Worm (Caenorhabditis elegans) whole organism, L1 larva: ENCODE measurements around the gene fipr-7.

Source experiments
- C16A3.4 ChIP-seq: fragments of 150-350 bp; optimal IDR thresholded peaks from 2 replicates; lab custom pipeline; 2014; ENCODE audit warnings: missing biosample characterization, missing genetic modification characterization
- aha-1 ChIP-seq: fragments of 150-350 bp; optimal IDR thresholded peaks from 2 replicates; lab custom pipeline; 2014; ENCODE audit warnings: missing biosample characterization, missing genetic modification characterization
- aly-2 ChIP-seq: fragments of 150-350 bp; optimal IDR thresholded peaks from 2 replicates; lab custom pipeline; 2014; ENCODE audit warnings: missing biosample characterization, missing genetic modification characterization
- blmp-1 ChIP-seq: fragments of 150-350 bp; optimal IDR thresholded peaks from 2 replicates; lab custom pipeline; 2014; ENCODE audit warnings: missing biosample characterization, missing genetic modification characterization
- ceh-82 ChIP-seq, 3 experiments: fragments of 150-350 bp in 1 of 3; sonication (generic microtip) in 2 of 3; optimal IDR thresholded peaks; 2 replicates each; lab custom pipeline; 2014 to 2017; ENCODE audit warnings: missing biosample characterization in 3 of 3, missing genetic modification characterization in 3 of 3
- ceh-88 ChIP-seq: fragments of 200-800 bp; sonication (Bioruptor generic); IDR thresholded peaks from 2 replicates; pipeline ENCODE4 v1.3.6; 2022; ENCODE audit warnings: missing genetic modification characterization, missing compliant biosample characterization
- ceh-90 ChIP-seq: sonication (generic microtip); optimal IDR thresholded peaks from 2 replicates; lab custom pipeline; 2016; ENCODE audit warnings: missing genetic modification characterization, missing compliant biosample characterization
- ces-1 ChIP-seq: fragments of 150-350 bp; optimal IDR thresholded peaks from 2 replicates; lab custom pipeline; 2014; ENCODE audit warnings: missing biosample characterization, missing genetic modification reagents, missing genetic modification characterization
- dsc-1 ChIP-seq: sonication (generic microtip); optimal IDR thresholded peaks from 2 replicates; lab custom pipeline; 2016; ENCODE audit warnings: mild to moderate bottlenecking, missing genetic modification characterization, missing compliant biosample characterization
- efl-3 ChIP-seq: fragments of 200-800 bp; sonication (Bioruptor generic); optimal IDR thresholded peaks from 2 replicates; lab custom pipeline; 2018; ENCODE audit warnings: mild to moderate bottlenecking, missing genetic modification characterization, missing compliant biosample characterization
- egl-13 ChIP-seq: sonication (generic microtip); optimal IDR thresholded peaks from 2 replicates; lab custom pipeline; 2016; ENCODE audit warnings: missing genotype, missing genetic modification reagents, missing genetic modification characterization, missing compliant biosample characterization
- egl-27 ChIP-seq, 2 experiments: fragments of 150-350 bp in 1 of 2; sonication (generic microtip); optimal IDR thresholded peaks; 3 replicates each; lab custom pipeline; 2017 to 2018; ENCODE audit warnings: missing biosample characterization in 2 of 2, missing genetic modification characterization in 2 of 2, missing genetic modification reagents in 2 of 2
- ets-5 ChIP-seq: fragments of 200-800 bp; sonication (Bioruptor generic); IDR thresholded peaks from 2 replicates; pipeline ENCODE4 v1.3.6; 2022; ENCODE audit warnings: missing genetic modification characterization, missing compliant biosample characterization
- fkh-10 ChIP-seq: sonication (generic microtip); optimal IDR thresholded peaks from 2 replicates; lab custom pipeline; 2017; ENCODE audit warnings: missing biosample characterization, missing genetic modification reagents, missing genetic modification characterization
- fkh-4 ChIP-seq: sonication (generic microtip); optimal IDR thresholded peaks from 2 replicates; lab custom pipeline; 2016; ENCODE audit warnings: missing compliant biosample characterization, missing genetic modification characterization, borderline replicate concordance
- fkh-8 ChIP-seq: sonication (generic microtip); optimal IDR thresholded peaks from 2 replicates; lab custom pipeline; 2016; ENCODE audit warnings: mild to moderate bottlenecking, missing genetic modification characterization, missing compliant biosample characterization
- hlh-4 ChIP-seq: sonication (generic microtip); optimal IDR thresholded peaks from 2 replicates; lab custom pipeline; 2016; ENCODE audit warnings: mild to moderate bottlenecking, missing genetic modification characterization, missing compliant biosample characterization
- irx-1 ChIP-seq: sonication (generic microtip); optimal IDR thresholded peaks from 2 replicates; lab custom pipeline; 2016; ENCODE audit warnings: missing genetic modification characterization, missing compliant biosample characterization
- jun-1 ChIP-seq: fragments of 150-350 bp; optimal IDR thresholded peaks from 2 replicates; lab custom pipeline; 2014; ENCODE audit warnings: missing biosample characterization, missing genetic modification reagents, missing genetic modification characterization
- lin-15B ChIP-seq: fragments of 150-350 bp; sonication (generic microtip); optimal IDR thresholded peaks from 3 replicates; lab custom pipeline; 2014; ENCODE audit warnings: missing biosample characterization, missing genetic modification characterization
- lir-3 ChIP-seq: sonication (generic microtip); optimal IDR thresholded peaks from 2 replicates; lab custom pipeline; 2016; ENCODE audit warnings: mild to moderate bottlenecking, missing genetic modification characterization, moderate library complexity, missing compliant biosample characterization; ENCODE audit not compliant: poor library complexity
- mdl-1 ChIP-seq, 2 experiments: fragments of 150-350 bp; optimal IDR thresholded peaks; 2 replicates each; lab custom pipeline; 2014 to 2017; ENCODE audit warnings: missing biosample characterization in 2 of 2, missing genetic modification characterization in 2 of 2, inconsistent platforms in 1 of 2
- mep-1 ChIP-seq: fragments of 150-350 bp; optimal IDR thresholded peaks from 2 replicates; lab custom pipeline; 2014; ENCODE audit warnings: missing biosample characterization, missing genetic modification characterization
- nhr-11 ChIP-seq: fragments of 150-350 bp; optimal IDR thresholded peaks from 2 replicates; lab custom pipeline; 2014; ENCODE audit warnings: missing biosample characterization, missing genetic modification characterization
- nhr-12 ChIP-seq: sonication (generic microtip); optimal IDR thresholded peaks from 2 replicates; lab custom pipeline; 2017; ENCODE audit warnings: missing biosample characterization, missing genetic modification characterization
- nhr-237 ChIP-seq: fragments of 150-350 bp; optimal IDR thresholded peaks from 2 replicates; lab custom pipeline; 2014; ENCODE audit warnings: missing biosample characterization, missing genetic modification characterization
- nhr-28 ChIP-seq: fragments of 150-350 bp; optimal IDR thresholded peaks from 2 replicates; lab custom pipeline; 2014; ENCODE audit warnings: missing biosample characterization, missing genetic modification characterization
- nhr-47 ChIP-seq: sonication (generic microtip); optimal IDR thresholded peaks from 2 replicates; lab custom pipeline; 2016; ENCODE audit warnings: mild to moderate bottlenecking, missing genetic modification characterization, moderate library complexity, missing compliant biosample characterization
- nhr-71 ChIP-seq: sonication (generic microtip); optimal IDR thresholded peaks from 2 replicates; lab custom pipeline; 2016; ENCODE audit warnings: mild to moderate bottlenecking, missing genetic modification characterization, moderate library complexity, missing compliant biosample characterization
- nhr-84 ChIP-seq: sonication (generic microtip); optimal IDR thresholded peaks from 2 replicates; lab custom pipeline; 2017; ENCODE audit warnings: missing biosample characterization, missing genetic modification characterization
- nhr-85 ChIP-seq: sonication (generic microtip); peaks from one replicate; lab custom pipeline; 2016; ENCODE audit warnings: missing genetic modification characterization, inconsistent platforms, missing compliant biosample characterization
- pax-3 ChIP-seq: fragments of 200-800 bp; sonication (Bioruptor generic); optimal IDR thresholded peaks from 2 replicates; lab custom pipeline; 2018; ENCODE audit warnings: mild to moderate bottlenecking, missing genetic modification characterization, moderate library complexity, missing compliant biosample characterization
- rnt-1 ChIP-seq: sonication (generic microtip); optimal IDR thresholded peaks from 2 replicates; lab custom pipeline; 2016; ENCODE audit warnings: mild to moderate bottlenecking, missing genetic modification characterization, moderate library complexity, missing compliant biosample characterization
- sox-4 ChIP-seq: sonication (generic microtip); optimal IDR thresholded peaks from 2 replicates; lab custom pipeline; 2016; ENCODE audit warnings: missing genetic modification characterization, missing compliant biosample characterization
- unc-130 ChIP-seq: fragments of 150-350 bp; optimal IDR thresholded peaks from 2 replicates; lab custom pipeline; 2017; ENCODE audit warnings: missing biosample characterization, missing genetic modification characterization, inconsistent platforms
- unc-30 ChIP-seq: sonication (generic microtip); optimal IDR thresholded peaks from 2 replicates; lab custom pipeline; 2017; ENCODE audit warnings: missing biosample characterization, missing genetic modification characterization
- unc-86 ChIP-seq: sonication (generic microtip); optimal IDR thresholded peaks from 2 replicates; lab custom pipeline; 2016; ENCODE audit warnings: missing genetic modification characterization, missing compliant biosample characterization
- unc-98 ChIP-seq: fragments of 200-800 bp; sonication (Bioruptor generic); IDR thresholded peaks from 2 replicates; pipeline ENCODE4 v1.3.6; 2022; ENCODE audit warnings: missing genetic modification characterization, missing compliant biosample characterization
- xbp-1 ChIP-seq: sonication (generic microtip); optimal IDR thresholded peaks from 2 replicates; lab custom pipeline; 2016; ENCODE audit warnings: missing genetic modification characterization, missing compliant biosample characterization
- zip-4 ChIP-seq: fragments of 200-800 bp; sonication (Bioruptor generic); optimal IDR thresholded peaks from 2 replicates; lab custom pipeline; 2018; ENCODE audit warnings: mild to moderate bottlenecking, missing genetic modification characterization, moderate library complexity, missing compliant biosample characterization
- ztf-11 ChIP-seq, 2 experiments: sonication (generic microtip); optimal IDR thresholded peaks; 2 replicates each; lab custom pipeline; 2016 to 2017; ENCODE audit warnings: missing genetic modification characterization in 2 of 2, missing biosample characterization in 1 of 2, missing compliant biosample characterization in 1 of 2
- ztf-4 ChIP-seq: fragments of 150-350 bp; optimal IDR thresholded peaks from 2 replicates; lab custom pipeline; 2014; ENCODE audit warnings: missing biosample characterization, missing genetic modification characterization

The fipr-7 gene

DNA sequence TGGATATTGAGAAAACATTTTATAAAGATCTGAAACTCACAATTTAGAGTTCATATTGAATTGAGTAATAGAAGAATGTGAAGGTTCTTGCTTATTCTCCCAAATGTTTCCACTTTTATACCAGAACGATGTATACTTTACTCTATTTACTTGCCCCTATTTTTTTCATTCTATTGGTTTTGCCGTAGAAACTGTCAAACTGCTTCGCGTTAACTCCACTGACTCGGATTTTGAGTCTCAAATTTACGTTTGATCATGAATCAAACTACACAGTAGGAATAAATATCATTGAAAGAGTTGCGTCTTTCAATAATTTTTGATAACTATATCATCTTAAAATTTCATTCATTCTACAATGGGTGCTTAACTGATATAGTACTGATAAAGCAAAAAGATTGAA lies 10.2 kb downstream of the fipr-7 start, which contains the start of gene fipr-8:
TSS of gene fipr-8 (minus strand) at position 101 of the 400 bp plus-strand sequence.
- TF ChIP-seq fkh-4 (tag; lab: Kevin White, UChicago): no peak
- no peak for TF ChIP-seq lir-3 (tag; lab: Kevin White, UChicago)
- TF ChIP-seq sox-4 (tag; lab: Kevin White, UChicago): no peak

DNA sequence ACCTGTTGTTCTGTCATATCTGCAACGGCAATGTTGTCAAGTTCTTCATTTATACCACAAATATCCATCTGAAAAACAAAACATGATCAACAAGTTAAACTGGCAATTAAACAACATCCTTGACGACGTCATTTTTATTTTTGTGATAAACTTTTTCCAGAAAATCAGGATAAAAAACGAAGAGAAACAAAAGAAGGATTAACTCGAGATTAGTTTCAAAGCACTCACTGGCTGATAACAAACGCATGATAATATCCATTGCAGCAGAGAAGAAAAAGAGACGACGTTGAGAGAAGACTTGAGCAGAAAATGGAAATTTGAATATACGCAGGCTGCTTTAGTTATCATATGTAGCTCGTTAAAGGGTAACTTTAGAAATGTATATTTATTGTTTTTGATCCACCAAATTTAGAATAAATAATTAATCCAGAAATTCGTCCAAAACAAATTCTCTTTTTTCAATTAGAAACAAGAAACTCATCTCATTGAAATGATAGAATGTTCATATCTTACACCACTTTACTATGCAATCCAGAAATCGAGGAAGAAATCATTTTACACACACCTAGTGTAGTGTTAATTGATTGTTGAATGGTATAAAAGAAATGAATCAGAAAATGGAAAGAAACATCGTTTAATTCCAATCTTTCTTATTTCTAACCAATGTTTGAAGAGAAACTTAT lies 11.6 kb downstream of the fipr-7 start, which contains the start of the genes C12D8.21 and col-148:
TSS of gene C12D8.21 (minus strand) at position 68 of the 683 bp plus-strand sequence.
TSS of gene col-148 (plus strand) at position 633 of the 683 bp plus-strand sequence.
- TF ChIP-seq nhr-84 (no peak), ets-5 (GFP tag; lab: Robert Waterston, UW) (no peak), irx-1 (tag; lab: Kevin White, UChicago) (no peak), fkh-10 (no peak), rnt-1 (tag; lab: Kevin White, UChicago) (no peak), unc-30 (no peak), dsc-1 (tag; lab: Kevin White, UChicago) (peak; percentile 96), hlh-4 (tag; lab: Kevin White, UChicago) (no peak), fkh-8 (tag; lab: Kevin White, UChicago) (peak; percentile 72), egl-27 (tag; optimal IDR thresholded peaks at IDR 0.05; lab: Kevin White, UChicago) (no peak), aha-1 (tag; lab: Kevin White, UChicago) (no peak), zip-4 (GFP tag; lab: Kevin White, UChicago) (no peak), xbp-1 (tag; lab: Kevin White, UChicago) (no peak), blmp-1 (tag; lab: Kevin White, UChicago) (no peak), ces-1 (no peak), mdl-1 (tag; optimal IDR thresholded peaks at IDR 0.05; lab: Kevin White, UChicago) (no peak), egl-13 (tag; lab: Kevin White, UChicago) (no peak), mep-1 (no peak), efl-3 (GFP tag; lab: Kevin White, UChicago) (no peak), aly-2 (no peak), nhr-71 (tag; lab: Kevin White, UChicago) (peak; percentile 11), ztf-11 (tag; optimal IDR thresholded peaks at IDR 0.05; lab: Kevin White, UChicago) (no peak), pax-3 (tag; lab: Kevin White, UChicago) (peak; percentile 62), ceh-88 (no peak), ceh-90 (tag; lab: Kevin White, UChicago) (no peak), unc-130 (tag; lab: Kevin White, UChicago) (no peak), nhr-12 (tag; lab: Kevin White, UChicago) (no peak), nhr-47 (tag; lab: Kevin White, UChicago) (peak; percentile 35), nhr-85 (tag; lab: Kevin White, UChicago) (no peak), C16A3.4 (no peak), sox-4 (tag; lab: Kevin White, UChicago) (peak; percentile 22), nhr-28 (tag; lab: Kevin White, UChicago) (no peak), unc-86 (no peak), unc-98 (no peak), nhr-11 (tag; lab: Kevin White, UChicago) (no peak)
- TF ChIP-seq, all 84 proteins: peak for 6

DNA sequence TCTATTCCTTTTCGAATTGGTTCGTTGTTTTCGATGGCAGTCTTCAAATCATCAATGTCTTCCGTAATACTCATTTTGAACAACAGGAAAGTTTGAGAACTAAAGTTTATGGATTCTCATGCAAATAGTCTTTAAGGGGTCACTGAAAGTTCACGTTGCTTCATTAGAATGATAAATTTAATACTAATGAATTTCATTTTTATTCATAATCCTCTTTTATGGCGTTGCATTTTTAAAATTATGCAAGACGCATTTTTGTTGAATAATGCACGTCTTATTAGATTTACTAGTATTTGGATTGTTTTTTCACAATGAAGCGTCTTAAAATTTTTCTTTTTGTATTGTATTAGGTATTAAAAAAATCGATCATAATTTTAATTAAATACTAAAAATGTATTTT lies 13.5 kb downstream of the fipr-7 start, which contains the start of gene C12D8.9:
TSS of gene C12D8.9 (minus strand) at position 101 of the 400 bp plus-strand sequence.
- TF ChIP-seq pax-3 (tag; lab: Kevin White, UChicago): no peak
- TF ChIP-seq jun-1 (tag; lab: Kevin White, UChicago): no peak
- no peak for TF ChIP-seq efl-3 (GFP tag; lab: Kevin White, UChicago)
- TF ChIP-seq ztf-4 (tag; lab: Kevin White, UChicago): no peak
- no peak for TF ChIP-seq ceh-82 (tag; optimal IDR thresholded peaks at IDR 0.05; lab: Kevin White, UChicago)
- no peak for TF ChIP-seq nhr-237
- TF ChIP-seq nhr-12 (tag; lab: Kevin White, UChicago): no peak
- TF ChIP-seq egl-13 (tag; lab: Kevin White, UChicago): no peak
- TF ChIP-seq C16A3.4: no peak
- TF ChIP-seq lin-15B (tag; lab: Kevin White, UChicago): no peak
